Worm (Caenorhabditis elegans): Measurements from ENCODE around the gene col-88.

DNA sequence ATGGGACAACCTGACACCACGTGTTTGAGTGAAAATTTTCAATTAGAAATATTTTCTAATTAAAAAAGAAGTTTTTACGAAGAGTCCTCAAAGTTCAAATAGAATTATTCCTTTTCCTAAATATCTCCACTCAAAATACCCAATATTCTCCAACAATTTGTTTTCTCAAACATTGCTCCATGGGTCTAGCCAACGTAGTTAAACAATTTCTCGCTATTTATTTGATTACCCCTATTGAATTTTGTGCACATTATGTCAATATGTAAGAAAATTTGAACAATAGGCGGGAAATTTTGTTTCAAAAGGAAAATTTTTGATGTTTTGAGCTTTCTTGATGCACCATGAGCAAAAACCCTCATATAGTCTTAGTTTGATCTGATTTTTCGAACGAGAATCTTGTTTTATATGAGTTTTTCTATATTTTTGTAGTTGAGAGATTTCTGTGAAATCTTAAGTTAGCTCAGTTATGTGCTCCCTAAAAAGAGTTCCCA, 21.6 kb downstream of the col-88 start:
- no peak for TF ChIP-seq lin-15B (tag; optimal IDR thresholded peaks at IDR 0.05)
- TF ChIP-seq elt-3 (tag; optimal IDR thresholded peaks at IDR 0.05): no peak
- TF ChIP-seq ceh-82 (tag; optimal IDR thresholded peaks at IDR 0.05): peak in 1 of 3 experiments; percentile 13
- TF ChIP-seq blmp-1 (tag; optimal IDR thresholded peaks at IDR 0.05): no peak
- peak; percentile 37 for TF ChIP-seq nhr-71 (tag; optimal IDR thresholded peaks at IDR 0.05)
- no peak for TF ChIP-seq sptf-1 (tag; optimal IDR thresholded peaks at IDR 0.05)
